Fruit fly (Drosophila melanogaster) whole organism, embryonic: ENCODE measurements around the gene Jhbp13.
A peak's percentile ranks its signal among the peaks of the same experiment; 100 is the strongest.

Source experiments
- ATbp ChIP-seq: fragments of 200-800 bp; sonication (Bioruptor generic); optimal IDR thresholded peaks from 2 replicates; lab custom pipeline; 2017; ENCODE audit warnings: missing biosample characterization, mild to moderate bottlenecking, missing genetic modification characterization, missing genetic modification reagents
- Blimp-1 ChIP-seq: fragments of 200-800 bp; sonication (Bioruptor generic); optimal IDR thresholded peaks from 3 replicates; lab custom pipeline; 2018; ENCODE audit warnings: missing biosample characterization, missing genetic modification characterization, mild to moderate bottlenecking, moderate library complexity, missing genetic modification reagents
- CG12236 ChIP-seq: fragments of 200-800 bp; sonication (Bioruptor generic); optimal IDR thresholded peaks from 2 replicates; lab custom pipeline; 2016; ENCODE audit warnings: missing biosample characterization, missing genetic modification characterization
- CG12299 ChIP-seq: fragments of 200-800 bp; sonication (Bioruptor generic); optimal IDR thresholded peaks from 2 replicates; lab custom pipeline; 2018; ENCODE audit warnings: missing biosample characterization, mild to moderate bottlenecking, missing genetic modification characterization
- CG13123 ChIP-seq: fragments of 200-800 bp; sonication (Bioruptor generic); optimal IDR thresholded peaks from 2 replicates; lab custom pipeline; 2016; ENCODE audit warnings: missing biosample characterization, missing genetic modification characterization
- CG15696 ChIP-seq: fragments of 200-800 bp; sonication (Bioruptor generic); optimal IDR thresholded peaks from 2 replicates; lab custom pipeline; 2019; ENCODE audit warnings: missing biosample characterization, mild to moderate bottlenecking, missing genetic modification characterization, moderate library complexity
- CG16863 ChIP-seq: fragments of 200-800 bp; sonication (Bioruptor generic); optimal IDR thresholded peaks from 3 replicates; lab custom pipeline; 2016; ENCODE audit warnings: missing biosample characterization, missing genetic modification characterization
- CG17186 ChIP-seq: fragments of 200-800 bp; sonication (Bioruptor generic); optimal IDR thresholded peaks from 3 replicates; lab custom pipeline; 2017; ENCODE audit warnings: missing biosample characterization, missing genetic modification reagents, missing genetic modification characterization
- CG18599 ChIP-seq: fragments of 200-800 bp; sonication (Bioruptor generic); optimal IDR thresholded peaks from 3 replicates; lab custom pipeline; 2017; ENCODE audit warnings: missing biosample characterization, missing genetic modification characterization, mild to moderate bottlenecking, moderate library complexity, missing genetic modification reagents
- CG2875 ChIP-seq: fragments of 200-800 bp; sonication (Bioruptor generic); optimal IDR thresholded peaks from 2 replicates; lab custom pipeline; 2017; ENCODE audit warnings: missing biosample characterization, mild to moderate bottlenecking, missing genetic modification characterization, missing genetic modification reagents
- CG3726 ChIP-seq: fragments of 200-800 bp; sonication (Bioruptor generic); IDR thresholded peaks from 3 replicates; pipeline ENCODE4, ENCODE4 v1.3.6; 2022; ENCODE audit warnings: missing biosample characterization, missing genetic modification characterization
- CG5245 ChIP-seq: fragments of 200-800 bp; sonication (Bioruptor generic); optimal IDR thresholded peaks from 3 replicates; lab custom pipeline; 2016; ENCODE audit warnings: missing biosample characterization, missing genetic modification characterization
- CG6854 ChIP-seq: fragments of 200-800 bp; sonication (Bioruptor generic); optimal IDR thresholded peaks from 3 replicates; lab custom pipeline; 2017; ENCODE audit warnings: missing biosample characterization, mild to moderate bottlenecking, missing genetic modification characterization
- CG7745 ChIP-seq: fragments of 200-800 bp; sonication (Bioruptor generic); optimal IDR thresholded peaks from 2 replicates; lab custom pipeline; 2018; ENCODE audit warnings: missing biosample characterization, mild to moderate bottlenecking, missing genetic modification characterization, moderate library complexity
- CG8478 ChIP-seq: fragments of >200 bp; optimal IDR thresholded peaks from 2 replicates; lab custom pipeline; 2018
- CoRest ChIP-seq: fragments of 200-800 bp; sonication (Bioruptor generic); optimal IDR thresholded peaks from 3 replicates; lab custom pipeline; 2018; ENCODE audit warnings: missing biosample characterization, mild to moderate bottlenecking, missing genetic modification characterization, moderate library complexity
- Fer1 ChIP-seq: fragments of 200-800 bp; sonication (Bioruptor generic); optimal IDR thresholded peaks from 2 replicates; lab custom pipeline; 2017; ENCODE audit warnings: missing biosample characterization, mild to moderate bottlenecking, missing genetic modification characterization
- H2.0 ChIP-seq: fragments of 200-800 bp; sonication (Bioruptor generic); IDR thresholded peaks from 2 replicates; pipeline ENCODE4 v1.3.6; 2022; ENCODE audit warnings: missing biosample characterization, missing genetic modification characterization
- HmgD ChIP-seq: fragments of 200-800 bp; sonication (Bioruptor generic); optimal IDR thresholded peaks from 3 replicates; lab custom pipeline; 2016; ENCODE audit warnings: missing biosample characterization, missing genetic modification characterization
- Hsf ChIP-seq: fragments of 200-800 bp; sonication (Bioruptor generic); optimal IDR thresholded peaks from 3 replicates; lab custom pipeline; 2016; ENCODE audit warnings: missing biosample characterization, missing genetic modification characterization
- Lhr ChIP-seq: fragments of 200-800 bp; sonication (Bioruptor generic); optimal IDR thresholded peaks from 3 replicates; lab custom pipeline; 2017; ENCODE audit warnings: mild to moderate bottlenecking, missing biosample characterization, missing genetic modification reagents, missing genetic modification characterization
- MBD-R2 ChIP-seq: fragments of 200-800 bp; sonication (Bioruptor generic); IDR thresholded peaks from 2 replicates; pipeline ENCODE4 v1.3.6; 2022; ENCODE audit warnings: missing biosample characterization, missing genetic modification characterization
- Neu2 ChIP-seq: fragments of 200-800 bp; sonication (Bioruptor generic); optimal IDR thresholded peaks from 3 replicates; lab custom pipeline; 2016; ENCODE audit warnings: missing biosample characterization, missing genetic modification characterization, borderline replicate concordance
- Oli ChIP-seq: fragments of 200-800 bp; sonication (Bioruptor generic); optimal IDR thresholded peaks from 2 replicates; lab custom pipeline; 2018; ENCODE audit warnings: missing biosample characterization, mild to moderate bottlenecking, missing genetic modification characterization, moderate library complexity
- PHDP ChIP-seq: fragments of 200-800 bp; sonication (Bioruptor generic); optimal IDR thresholded peaks from 3 replicates; lab custom pipeline; 2018; ENCODE audit warnings: missing biosample characterization, mild to moderate bottlenecking, missing genetic modification characterization, moderate library complexity
- Ravus ChIP-seq: fragments of 200-800 bp; sonication (Bioruptor generic); IDR thresholded peaks from 2 replicates; pipeline ENCODE4 v1.3.6; 2022; ENCODE audit warnings: missing biosample characterization, missing genetic modification characterization
- Rx ChIP-seq: fragments of 200-800 bp; sonication (Bioruptor generic); IDR thresholded peaks from 2 replicates; pipeline ENCODE4 v1.3.6; 2022; ENCODE audit warnings: missing biosample characterization, missing genetic modification characterization
- Vsx1 ChIP-seq: fragments of 200-800 bp; sonication (Bioruptor generic); optimal IDR thresholded peaks from 2 replicates; lab custom pipeline; 2017; ENCODE audit warnings: missing biosample characterization, mild to moderate bottlenecking, missing genetic modification characterization, missing genetic modification reagents
- ab ChIP-seq: fragments of 200-800 bp; sonication (Bioruptor generic); optimal IDR thresholded peaks from 2 replicates; lab custom pipeline; 2016; ENCODE audit warnings: missing biosample characterization, missing genetic modification characterization
- ato ChIP-seq: fragments of 200-800 bp; sonication (Bioruptor generic); IDR thresholded peaks from 2 replicates; pipeline ENCODE4 v1.3.6; 2022; ENCODE audit warnings: missing biosample characterization, missing genetic modification characterization; ENCODE audit not compliant: partially characterized antibody
- br ChIP-seq: fragments of >200 bp; optimal IDR thresholded peaks from 2 replicates; lab custom pipeline; 2017
- bsh ChIP-seq, 2 experiments: fragments of 200-800 bp; sonication (Bioruptor generic); optimal IDR thresholded peaks; 2 replicates each; lab custom pipeline; 2017 to 2018; ENCODE audit warnings: mild to moderate bottlenecking in 2 of 2, missing biosample characterization in 2 of 2, missing genetic modification characterization in 2 of 2, moderate library complexity in 1 of 2
- dmrt11E ChIP-seq: fragments of 200-800 bp; sonication (Bioruptor generic); optimal IDR thresholded peaks from 3 replicates; lab custom pipeline; 2018; ENCODE audit warnings: missing biosample characterization, mild to moderate bottlenecking, missing genetic modification characterization, moderate library complexity
- exex ChIP-seq: fragments of 200-800 bp; sonication (Bioruptor generic); optimal IDR thresholded peaks from 4 replicates; lab custom pipeline; 2018; ENCODE audit warnings: missing biosample characterization, mild to moderate bottlenecking, missing genetic modification characterization, moderate library complexity
- fd102C ChIP-seq: fragments of 200-800 bp; sonication (Bioruptor generic); optimal IDR thresholded peaks from 2 replicates; lab custom pipeline; 2018; ENCODE audit warnings: missing biosample characterization, mild to moderate bottlenecking, missing genetic modification characterization, moderate library complexity
- gfzf ChIP-seq: fragments of 200-800 bp; sonication (Bioruptor generic); optimal IDR thresholded peaks from 2 replicates; lab custom pipeline; 2016; ENCODE audit warnings: missing biosample characterization, mild to moderate bottlenecking, missing genetic modification characterization, moderate library complexity
- lmd ChIP-seq: fragments of 200-800 bp; sonication (Bioruptor generic); IDR thresholded peaks from 2 replicates; pipeline ENCODE4 v1.3.6; 2022; ENCODE audit warnings: missing biosample characterization, missing genetic modification characterization
- lola ChIP-seq, 3 experiments: fragments of >200 bp in 2 of 3; fragments of 200-800 bp in 1 of 3; sonication (Bioruptor generic) in 1 of 3; optimal IDR thresholded peaks; 2 replicates each; lab custom pipeline; 2017 to 2019; ENCODE audit warnings: missing biosample characterization in 3 of 3, missing genetic modification characterization in 3 of 3, mild to moderate bottlenecking in 1 of 3, moderate library complexity in 1 of 3
- odd ChIP-seq: fragments of 200-800 bp; sonication (Bioruptor generic); optimal IDR thresholded peaks from 2 replicates; lab custom pipeline; 2017; ENCODE audit warnings: missing biosample characterization, mild to moderate bottlenecking, missing genetic modification characterization
- ro ChIP-seq: fragments of 200-800 bp; sonication (Bioruptor generic); IDR thresholded peaks from 2 replicates; pipeline ENCODE4 v1.3.6; 2022; ENCODE audit warnings: missing biosample characterization, missing genetic modification characterization
- run ChIP-seq: fragments of 200-800 bp; sonication (Bioruptor generic); optimal IDR thresholded peaks from 3 replicates; lab custom pipeline; 2018; ENCODE audit warnings: missing biosample characterization, mild to moderate bottlenecking, missing genetic modification characterization
- stwl ChIP-seq: fragments of 200-800 bp; sonication (Bioruptor generic); optimal IDR thresholded peaks from 3 replicates; lab custom pipeline; 2018; ENCODE audit warnings: missing biosample characterization, mild to moderate bottlenecking, missing genetic modification characterization, moderate library complexity
- tap ChIP-seq: fragments of 200-800 bp; optimal IDR thresholded peaks from 3 replicates; lab custom pipeline; 2019; ENCODE audit warnings: missing biosample characterization, mild to moderate bottlenecking, missing genetic modification characterization, moderate library complexity
- trh ChIP-seq: fragments of 200-800 bp; sonication (Bioruptor generic); optimal IDR thresholded peaks from 2 replicates; lab custom pipeline; 2016; ENCODE audit warnings: missing biosample characterization, missing genetic modification characterization
- unc-4 ChIP-seq: fragments of 200-800 bp; sonication (Bioruptor generic); IDR thresholded peaks from 2 replicates; pipeline ENCODE4 v1.3.6; 2022; ENCODE audit warnings: missing biosample characterization, missing genetic modification characterization; ENCODE audit not compliant: partially characterized antibody
- unpg ChIP-seq: fragments of 200-800 bp; sonication (Bioruptor generic); optimal IDR thresholded peaks from 3 replicates; lab custom pipeline; 2018; ENCODE audit warnings: missing biosample characterization, mild to moderate bottlenecking, missing genetic modification characterization, moderate library complexity
- usp ChIP-seq: fragments of >200 bp; optimal IDR thresholded peaks from 2 replicates; lab custom pipeline; 2017; ENCODE audit warnings: missing biosample characterization, missing genetic modification characterization
- vvl ChIP-seq: fragments of 200-800 bp; sonication (Bioruptor generic); IDR thresholded peaks from 2 replicates; pipeline ENCODE4 v1.3.6; 2022; ENCODE audit warnings: missing biosample characterization, missing genetic modification characterization

Gene Jhbp13

dm6 chr2L:13290276-13291065 is 50.7 kb downstream of the Jhbp13 start (continued):
- TF ChIP-seq Ravus (no peak; the same call in 1 of the 2 replicates), CG3726 (peak; percentile 74; the same call in 1 of the 3 replicates), Fer1 (GFP tag; lab: Kevin White, UChicago) (peak; percentile 87), H2.0 (GFP tag; lab: Robert Waterston, UW) (peak; percentile 47; the same call in 1 of the 2 replicates), CG12236 (GFP tag; lab: Kevin White, UChicago) (peak; percentile 73), CG13123 (peak; percentile 31), Blimp-1 (peak; percentile 93), CG7745 (tag; lab: Kevin White, UChicago) (no peak), CG17186 (GFP tag; lab: Kevin White, UChicago) (no peak), CG5245 (GFP tag; lab: Kevin White, UChicago) (no peak), lola (GFP tag; optimal IDR thresholded peaks at IDR 0.05; lab: Kevin White, UChicago) (peak in 1 of 3 experiments; percentile 9), gfzf (GFP tag; lab: Kevin White, UChicago) (no peak), CG16863 (peak; percentile 44), Vsx1 (GFP tag; lab: Kevin White, UChicago) (peak; percentile 95), trh (peak; percentile 14), Lhr (GFP tag; lab: Kevin White, UChicago) (peak; percentile 38), ato (GFP tag; lab: Robert Waterston, UW) (no peak; the same call in 1 of the 2 replicates), vvl (GFP tag; lab: Robert Waterston, UW) (peak; percentile 55; the same call in 1 of the 2 replicates), tap (tag; lab: Kevin White, UChicago) (peak; percentile 83), CoRest (tag; lab: Kevin White, UChicago) (peak; percentile 61), odd (GFP tag; lab: Kevin White, UChicago) (peak; percentile 95), dmrt11E (peak; percentile 10), CG2875 (GFP tag; lab: Kevin White, UChicago) (peak; percentile 82), stwl (tag; lab: Kevin White, UChicago) (no peak), Rx (GFP tag; lab: Robert Waterston, UW) (no peak; the same call in 1 of the 2 replicates), HmgD (GFP tag; lab: Kevin White, UChicago) (no peak), ATbp (peak; percentile 96), CG15696 (tag; lab: Kevin White, UChicago) (peak; percentile 35), exex (tag; lab: Kevin White, UChicago) (peak; percentile 89), usp (GFP tag; lab: Kevin White, UChicago) (no peak), CG18599 (peak; percentile 85), CG12299 (peak; percentile 77), unc-4 (GFP tag; lab: Robert Waterston, UW) (peak; percentile 55; the same call in 1 of the 2 replicates), MBD-R2 (peak; percentile 13; the same call in 1 of the 2 replicates), Hsf (GFP tag; lab: Kevin White, UChicago) (no peak), run (peak; percentile 64), ro (GFP tag; lab: Robert Waterston, UW) (no peak), CG6854 (GFP tag; lab: Kevin White, UChicago) (peak; percentile 75), fd102C (peak; percentile 23), unpg (GFP tag; lab: Kevin White, UChicago) (peak; percentile 87), ab (GFP tag; lab: Kevin White, UChicago) (no peak), bsh (GFP tag; optimal IDR thresholded peaks at IDR 0.05; lab: Kevin White, UChicago) (peak in 1 of 2 experiments; percentile 82), lmd (GFP tag; lab: Robert Waterston, UW) (peak; percentile 12; the same call in 1 of the 2 replicates), CG8478 (no peak), Neu2 (GFP tag; lab: Kevin White, UChicago) (no peak), Oli (tag; lab: Kevin White, UChicago) (peak; percentile 41), PHDP (peak; percentile 94), br (lab: Kevin White, UChicago) (no peak)
